Worm (Caenorhabditis elegans) whole organism, midembryonic: Measurements from ENCODE around the gene R02E4.1.

ENCODE experiments used
- T22C8.4 ChIP-seq: fragments of 200-800 bp; sonication (Bioruptor generic); IDR thresholded peaks from 2 replicates; pipeline ENCODE4 v1.3.6; 2022; ENCODE audit warnings: missing genetic modification characterization, missing compliant biosample characterization
- cog-1 ChIP-seq: sonication (generic microtip); optimal IDR thresholded peaks from 2 replicates; lab custom pipeline; 2016; ENCODE audit warnings: missing genetic modification characterization, missing compliant biosample characterization
- flt-1 ChIP-seq: fragments of 200-800 bp; sonication (Bioruptor generic); IDR thresholded peaks from 2 replicates; pipeline ENCODE4 v1.3.6; 2022; ENCODE audit warnings: missing genetic modification characterization, missing compliant biosample characterization
- klf-2 ChIP-seq: fragments of 200-800 bp; sonication (Bioruptor generic); conservative IDR thresholded peaks from 2 replicates; pipeline ENCODE4 v1.3.6; 2022; ENCODE audit warnings: missing genetic modification reagents, missing genetic modification characterization, missing compliant biosample characterization
- med-1 ChIP-seq: sonication (generic microtip); optimal IDR thresholded peaks from 2 replicates; lab custom pipeline; 2017; ENCODE audit warnings: missing genetic modification characterization, mild to moderate bottlenecking, missing compliant biosample characterization, antibody characterized with exemption, missing genetic modification reagents; ENCODE audit not compliant: insufficient read depth
- ref-1 ChIP-seq: fragments of 200-800 bp; sonication (Bioruptor generic); conservative IDR thresholded peaks from 2 replicates; pipeline ENCODE4 v1.3.6; 2022; ENCODE audit warnings: missing genetic modification reagents, missing genetic modification characterization, missing compliant biosample characterization
- tab-1 ChIP-seq: fragments of 200-800 bp; sonication (Bioruptor generic); IDR thresholded peaks from 2 replicates; pipeline ENCODE4 v1.3.6; 2022; ENCODE audit warnings: missing genetic modification characterization, missing compliant biosample characterization
- ztf-23 ChIP-seq: fragments of 200-800 bp; sonication (Bioruptor generic); IDR thresholded peaks from 2 replicates; pipeline ENCODE4 v1.3.6; 2022; ENCODE audit warnings: missing genetic modification reagents, missing genetic modification characterization, missing compliant biosample characterization
- ztf-29 ChIP-seq: fragments of 200-800 bp; sonication (Bioruptor generic); IDR thresholded peaks from 2 replicates; pipeline ENCODE4 v1.3.6; 2022; ENCODE audit warnings: missing genetic modification reagents, missing genetic modification characterization, missing compliant biosample characterization

The R02E4.1 gene

DNA sequence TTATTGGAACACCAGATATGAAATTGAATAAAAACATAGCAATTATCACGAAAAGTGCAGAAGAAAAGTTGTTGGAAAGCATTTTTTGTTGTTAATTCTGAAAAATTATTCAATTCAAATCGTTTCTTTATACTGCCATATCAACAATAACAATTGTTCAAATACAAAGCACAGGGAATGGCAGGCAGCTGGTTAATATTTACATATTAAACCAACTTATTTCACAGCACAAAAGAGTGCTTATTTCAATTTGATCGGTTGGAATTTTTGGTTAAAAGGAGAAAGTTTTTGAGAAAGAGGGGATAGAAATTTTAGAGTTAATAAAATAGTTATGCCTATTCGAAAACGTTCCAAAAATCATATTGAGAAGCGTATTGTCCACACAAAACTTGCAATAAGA, 16.6 kb upstream of the R02E4.1 start, which contains the start of gene F09F9.3:
TSS of gene F09F9.3 (minus strand) at position 101 of the 400 bp plus-strand sequence.
- TF ChIP-seq med-1 (GFP tag; lab: Kevin White, UChicago) (no peak), T22C8.4 (GFP tag; lab: Robert Waterston, UW) (no peak), tab-1 (no peak), flt-1 (no peak), ref-1 (no peak), ztf-29 (GFP tag; lab: Robert Waterston, UW) (no peak), klf-2 (GFP tag; lab: Robert Waterston, UW) (no peak), ztf-23 (GFP tag; lab: Robert Waterston, UW) (no peak), cog-1 (no peak)

DNA sequence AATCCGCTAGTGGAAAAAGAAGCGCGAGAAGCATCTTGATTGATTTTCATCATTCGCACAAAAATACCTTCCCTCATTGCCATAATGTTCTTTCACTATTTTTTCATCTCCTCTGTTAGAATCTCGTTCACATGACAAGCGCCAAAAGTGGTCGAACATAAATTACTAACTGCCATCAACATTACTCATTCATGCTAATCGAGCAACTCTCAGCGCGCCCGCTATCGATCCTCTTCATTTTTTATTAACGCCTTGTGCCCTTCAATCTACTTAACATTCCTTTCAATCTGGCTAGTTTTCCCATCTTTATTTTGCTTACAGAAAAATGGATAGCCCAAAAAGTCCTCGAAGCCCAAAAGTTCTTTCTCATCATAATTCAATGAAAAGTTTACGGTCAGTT, 13.3 kb upstream of the R02E4.1 start, which contains the start of gene F09F9.5:
TSS of gene F09F9.5 (plus strand) at position 301 of the 400 bp plus-strand sequence.
- TF ChIP-seq ref-1 (no peak), med-1 (GFP tag; lab: Kevin White, UChicago) (no peak), klf-2 (GFP tag; lab: Robert Waterston, UW) (no peak), ztf-23 (GFP tag; lab: Robert Waterston, UW) (no peak), T22C8.4 (GFP tag; lab: Robert Waterston, UW) (no peak), ztf-29 (GFP tag; lab: Robert Waterston, UW) (no peak), flt-1 (no peak), cog-1 (no peak), tab-1 (no peak)

DNA sequence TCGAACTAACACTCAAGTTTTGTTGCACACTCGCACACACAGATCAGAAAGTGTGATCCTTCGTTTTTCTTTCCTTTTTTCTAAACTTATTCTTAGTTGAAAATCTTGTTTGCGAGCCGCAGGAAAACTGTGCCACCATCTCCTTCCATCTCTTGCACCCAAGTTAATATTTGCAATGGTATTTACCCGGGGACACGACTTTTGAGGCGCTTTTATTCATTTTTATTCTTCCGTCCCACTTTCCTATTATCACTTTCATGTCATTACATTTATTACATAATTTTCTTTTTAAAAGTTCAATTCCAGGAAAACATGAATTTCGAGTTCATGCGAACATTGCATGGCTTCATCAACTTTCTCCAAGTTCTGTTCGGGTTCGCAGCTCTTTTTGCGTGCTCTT, 10.7 kb upstream of the R02E4.1 start, which contains the start of gene F09F9.1:
TSS of gene F09F9.1 (plus strand) at position 301 of the 400 bp plus-strand sequence.
- no peak for TF ChIP-seq klf-2 (GFP tag; lab: Robert Waterston, UW)
- TF ChIP-seq ztf-29 (GFP tag; lab: Robert Waterston, UW), result no peak
- no peak for TF ChIP-seq tab-1
- no peak for TF ChIP-seq med-1 (GFP tag; lab: Kevin White, UChicago)
- TF ChIP-seq cog-1, result no peak
- no peak for TF ChIP-seq ref-1
- no peak for TF ChIP-seq T22C8.4 (GFP tag; lab: Robert Waterston, UW)
- no peak for TF ChIP-seq flt-1
- no peak for TF ChIP-seq ztf-23 (GFP tag; lab: Robert Waterston, UW)

DNA sequence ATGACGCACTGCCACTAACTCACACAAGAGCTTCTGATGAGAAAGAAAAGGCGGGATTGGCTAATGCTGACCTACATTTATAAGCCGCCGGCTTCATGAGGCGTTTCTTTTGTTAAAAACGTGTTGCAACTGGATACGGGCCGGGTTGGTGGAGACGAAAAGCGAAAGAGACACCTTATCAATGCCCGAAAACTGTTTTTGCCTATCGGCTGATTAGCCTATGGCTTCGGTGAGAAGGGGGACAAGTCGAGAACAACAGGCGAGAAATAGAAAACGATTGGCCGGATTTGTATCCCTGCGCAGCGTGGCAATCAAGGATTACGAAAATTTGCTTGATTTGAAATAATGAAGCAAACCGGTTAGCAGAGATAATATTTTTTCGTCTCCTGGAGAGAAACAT, 7.1 kb upstream of the R02E4.1 start, which contains the start of gene F09F9.2:
TSS of gene F09F9.2 (minus strand) at position 25 of the 400 bp plus-strand sequence.
- TF ChIP-seq cog-1 (no peak), tab-1 (no peak), klf-2 (GFP tag; lab: Robert Waterston, UW) (no peak), flt-1 (no peak), T22C8.4 (GFP tag; lab: Robert Waterston, UW) (no peak), ztf-23 (GFP tag; lab: Robert Waterston, UW) (no peak), ztf-29 (GFP tag; lab: Robert Waterston, UW) (no peak), ref-1 (no peak), med-1 (GFP tag; lab: Kevin White, UChicago) (no peak)

DNA sequence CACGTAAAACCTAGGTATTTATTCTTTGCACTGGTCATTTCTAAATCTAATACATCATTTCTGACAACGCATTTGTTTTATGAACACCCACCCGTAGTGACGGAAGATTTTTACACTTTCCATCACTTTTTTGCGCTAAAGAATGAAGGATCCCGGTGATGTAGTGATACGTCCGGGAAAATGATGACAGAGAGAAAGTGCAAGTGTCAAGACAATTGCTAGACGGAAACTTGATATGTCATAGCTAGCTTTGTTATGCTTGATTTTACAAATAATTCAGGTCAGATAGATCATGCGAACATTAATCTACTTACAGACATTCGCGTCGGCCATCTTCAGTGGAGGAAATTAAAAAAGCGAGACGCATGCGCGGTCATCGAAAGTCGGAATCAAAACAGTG, 5.6 kb upstream of the R02E4.1 start:
- TF ChIP-seq T22C8.4 (GFP tag; lab: Robert Waterston, UW) (no peak), klf-2 (GFP tag; lab: Robert Waterston, UW) (no peak), tab-1 (no peak), ref-1 (no peak), med-1 (GFP tag; lab: Kevin White, UChicago) (no peak)

DNA sequence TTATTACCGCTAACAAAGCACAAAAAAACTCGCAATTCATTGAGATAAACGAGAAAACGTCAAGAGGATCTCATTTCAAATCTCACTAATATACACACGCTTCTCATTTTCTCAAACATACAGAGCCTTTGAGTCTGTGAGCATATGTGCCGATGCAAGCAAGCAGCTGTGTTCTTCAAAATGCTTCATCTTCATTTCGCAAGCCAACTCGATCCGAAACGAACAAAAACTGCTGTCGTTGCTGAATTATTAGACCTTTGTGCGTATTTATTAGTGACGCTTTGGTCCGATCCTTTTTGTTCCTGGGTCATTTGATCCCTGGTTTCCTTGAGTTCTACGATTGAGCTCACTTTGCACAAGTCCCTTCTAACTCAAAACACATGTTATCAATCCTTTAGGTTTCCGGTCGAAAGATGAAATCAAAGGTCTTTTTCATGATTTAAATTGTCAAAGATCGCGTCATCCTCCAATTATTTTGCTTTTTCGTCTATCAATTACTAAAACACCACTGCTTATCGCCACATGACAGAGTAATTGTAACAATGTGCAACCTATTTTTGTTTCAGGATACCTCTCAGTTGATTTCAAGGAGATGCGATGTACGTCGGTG, 2.7 kb upstream of the R02E4.1 start, which contains the start of gene R02E4.2:
TSS of gene R02E4.2 (plus strand) at position 560 of the 610 bp plus-strand sequence.
- TF ChIP-seq T22C8.4 (GFP tag; lab: Robert Waterston, UW) (no peak), ztf-29 (GFP tag; lab: Robert Waterston, UW) (no peak), flt-1 (no peak), cog-1 (no peak), tab-1 (no peak), ref-1 (no peak), med-1 (GFP tag; lab: Kevin White, UChicago) (no peak), klf-2 (GFP tag; lab: Robert Waterston, UW) (no peak), ztf-23 (GFP tag; lab: Robert Waterston, UW) (no peak)

DNA sequence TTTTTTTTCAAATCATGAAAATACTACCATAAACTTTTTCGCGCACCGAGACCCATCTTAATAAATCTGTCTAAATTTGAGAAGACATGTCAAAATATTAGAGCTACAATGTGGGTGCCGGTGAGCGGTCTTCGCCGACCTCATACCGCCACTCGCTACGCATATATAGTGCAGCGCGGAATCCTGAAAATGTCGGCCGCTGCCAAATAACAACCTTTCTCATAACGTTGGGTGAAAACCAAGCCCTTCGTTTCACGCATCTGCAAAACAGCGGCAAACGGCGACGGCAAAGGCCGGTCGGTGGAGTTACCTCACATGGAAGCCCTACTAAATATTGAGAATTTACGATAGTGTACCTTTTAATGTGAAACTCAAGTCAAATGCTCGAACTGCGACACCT, 1.3 kb downstream of the R02E4.1 start:
- TF ChIP-seq ztf-29 (GFP tag; lab: Robert Waterston, UW) (no peak), tab-1 (no peak), cog-1 (no peak), ztf-23 (GFP tag; lab: Robert Waterston, UW) (no peak), klf-2 (GFP tag; lab: Robert Waterston, UW) (no peak), flt-1 (no peak)

DNA sequence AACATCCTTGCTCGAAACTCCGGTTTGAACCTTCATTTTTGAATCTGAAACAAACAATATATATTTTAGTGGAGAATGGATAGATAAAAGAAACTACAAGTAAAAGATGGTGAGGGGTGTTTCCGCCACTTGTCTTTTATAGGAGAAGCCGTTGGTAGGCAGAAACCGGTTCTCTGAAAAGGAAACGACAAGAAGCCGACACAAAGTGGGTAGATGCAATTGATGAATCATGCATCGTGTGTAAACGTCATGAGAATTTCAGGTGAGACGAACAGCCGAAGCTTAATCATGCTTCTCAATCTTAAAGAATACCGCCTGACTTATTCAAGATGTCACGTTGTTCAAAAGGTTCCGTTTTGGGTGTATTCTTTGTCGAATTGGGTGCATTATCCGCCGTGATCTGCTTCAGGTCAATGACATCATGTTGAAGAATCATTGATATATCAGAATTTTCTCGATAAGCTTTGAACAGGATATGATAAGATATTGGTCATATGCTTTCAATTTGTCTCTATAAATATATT, 2.2 kb downstream of the R02E4.1 start, which contains the start of gene R02E4.3:
TSS of gene R02E4.3 (minus strand) at position 51 of the 524 bp plus-strand sequence.
- TF ChIP-seq med-1 (GFP tag; lab: Kevin White, UChicago) (no peak), cog-1 (no peak), tab-1 (no peak), ref-1 (no peak), flt-1 (no peak), ztf-29 (GFP tag; lab: Robert Waterston, UW) (no peak), klf-2 (GFP tag; lab: Robert Waterston, UW) (no peak), T22C8.4 (GFP tag; lab: Robert Waterston, UW) (no peak), ztf-23 (GFP tag; lab: Robert Waterston, UW) (no peak)

DNA sequence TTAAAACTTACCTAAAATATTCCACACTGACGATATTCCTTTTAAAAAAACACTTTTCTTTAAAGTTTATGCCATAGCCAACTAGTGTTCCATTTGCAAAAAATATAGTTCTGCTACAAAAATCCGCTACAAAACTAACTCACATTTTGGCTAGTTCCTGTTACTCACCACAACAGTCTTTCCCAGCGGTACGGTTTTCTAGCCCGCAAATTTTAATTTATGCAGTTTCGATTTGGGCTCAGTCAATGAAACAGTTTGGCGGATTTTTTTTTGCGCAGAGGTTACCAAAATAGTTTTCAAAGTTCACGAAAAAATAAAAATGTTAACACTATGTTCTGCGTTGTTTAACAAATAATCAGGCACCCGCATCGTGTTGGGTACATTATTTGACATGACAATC, 3.1 kb downstream of the R02E4.1 start:
- no peak for TF ChIP-seq tab-1
- TF ChIP-seq T22C8.4 (GFP tag; lab: Robert Waterston, UW), result no peak
- TF ChIP-seq ztf-29 (GFP tag; lab: Robert Waterston, UW), result no peak
- no peak for TF ChIP-seq flt-1
- no peak for TF ChIP-seq cog-1
- no peak for TF ChIP-seq klf-2 (GFP tag; lab: Robert Waterston, UW)
- TF ChIP-seq ref-1, result no peak
- TF ChIP-seq ztf-23 (GFP tag; lab: Robert Waterston, UW), result no peak
- no peak for TF ChIP-seq med-1 (GFP tag; lab: Kevin White, UChicago)
